Fruit fly (Drosophila melanogaster): Measurements from ENCODE around the gene Unc50.

DNA sequence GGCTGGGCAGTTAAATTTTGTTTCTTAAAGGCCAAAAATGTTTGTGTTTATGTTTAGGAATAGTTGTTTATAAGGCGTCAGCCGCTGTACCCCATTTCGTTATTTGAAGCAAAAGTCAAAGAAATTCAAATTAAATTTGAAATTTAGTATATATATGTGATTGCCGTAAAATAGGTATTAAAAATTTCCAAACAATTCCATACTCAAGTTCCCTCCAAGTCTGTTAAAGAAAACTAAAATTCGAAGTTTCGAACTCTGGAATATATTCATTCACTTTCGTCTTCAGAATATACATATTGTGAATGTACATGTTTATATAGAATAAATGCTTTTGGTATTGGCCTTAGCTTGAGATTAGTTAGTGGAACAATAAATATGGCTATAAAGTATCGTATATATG lies 15.8 kb downstream of the Unc50 start, which contains the start of gene bel:
- TF ChIP-seq gl (tag; optimal IDR thresholded peaks at IDR 0.05) (no peak), CG14655 (GFP tag; optimal IDR thresholded peaks at IDR 0.05) (no peak), Ets98B (GFP tag; IDR thresholded peaks at IDR 0.05) (no peak), rn (GFP tag; IDR thresholded peaks at IDR 0.05) (no peak), EcR (GFP tag; optimal IDR thresholded peaks at IDR 0.05) (no peak), CG13204 (GFP tag; optimal IDR thresholded peaks at IDR 0.05) (no peak), CG4496 (GFP tag; IDR thresholded peaks at IDR 0.05) (no peak), CG10348 (GFP tag; IDR thresholded peaks at IDR 0.05) (no peak), D1 (tag; optimal IDR thresholded peaks at IDR 0.05) (no peak), CG8301 (tag; optimal IDR thresholded peaks at IDR 0.05) (no peak), CG32121 (GFP tag; IDR thresholded peaks at IDR 0.05) (no peak), CG17806 (tag; optimal IDR thresholded peaks at IDR 0.05) (no peak), CG9948 (tag; optimal IDR thresholded peaks at IDR 0.05) (no peak)

Measured in whole organism, pupa.